Fruit fly (Drosophila melanogaster): ENCODE results near the gene Cpr72Ec.

The Cpr72Ec gene

DNA sequence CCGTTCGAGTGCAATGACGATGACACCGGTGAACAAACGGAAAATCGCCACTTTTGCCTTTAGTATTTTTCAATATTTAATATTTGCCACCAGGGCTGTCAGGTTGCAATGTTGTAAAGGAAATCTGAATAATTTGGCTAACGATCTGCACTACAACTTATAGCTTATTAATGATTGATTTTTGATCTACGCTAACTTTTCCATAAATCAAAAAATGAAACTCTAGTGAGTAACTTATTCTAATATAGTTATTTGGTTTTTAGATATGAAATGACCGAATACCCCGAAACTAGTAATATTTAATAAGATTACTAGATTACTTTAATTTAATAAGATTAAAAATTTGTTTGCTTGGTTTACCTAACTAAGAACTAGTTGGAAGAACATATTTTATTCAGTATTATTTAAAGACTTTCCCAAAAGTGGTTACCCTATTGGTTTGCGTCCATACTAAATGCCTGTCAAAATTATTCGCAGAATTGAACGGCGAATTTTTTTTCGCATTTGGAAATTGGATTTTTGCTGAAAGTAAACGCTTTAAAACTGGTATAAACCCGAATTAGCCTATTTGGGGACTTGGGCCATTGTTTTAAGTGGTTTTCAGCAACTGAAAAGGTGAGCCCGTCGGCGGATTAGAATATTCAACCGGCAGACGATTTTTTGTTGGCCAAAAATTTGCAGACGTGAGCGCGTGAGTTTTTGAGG lies 18.9 kb upstream of the Cpr72Ec start, which contains the start of the genes Agpat3 and RAF2 (continued):
- TF ChIP-seq caup (GFP tag; optimal IDR thresholded peaks at IDR 0.05; ENCODE audit: severe bottlenecking) = no peak
- no peak for TF ChIP-seq jumu (GFP tag; optimal IDR thresholded peaks at IDR 0.05)
- TF ChIP-seq slp2 (GFP tag; optimal IDR thresholded peaks at IDR 0.05) = peak; percentile 10
- TF ChIP-seq CG10366 (GFP tag; IDR thresholded peaks at IDR 0.05) = peak; percentile 45
- peak; percentile 40 for TF ChIP-seq PHDP (tag; optimal IDR thresholded peaks at IDR 0.05)
- peak; percentile 52 for TF ChIP-seq fd96Cb (tag; optimal IDR thresholded peaks at IDR 0.05)
- TF ChIP-seq CG18262 (tag; optimal IDR thresholded peaks at IDR 0.05) = peak; percentile 50
- no peak for TF ChIP-seq ERR (GFP tag; optimal IDR thresholded peaks at IDR 0.05)
- peak; percentile 30; the same call in 1 of the 2 replicates for TF ChIP-seq CG3847 (GFP tag; IDR thresholded peaks at IDR 0.05)
- TF ChIP-seq CG13894 (tag; optimal IDR thresholded peaks at IDR 0.05) = peak; percentile 33
- no peak for TF ChIP-seq luna (GFP tag; optimal IDR thresholded peaks at IDR 0.05)
- no peak for TF ChIP-seq Mes4 (GFP tag; optimal IDR thresholded peaks at IDR 0.05)
- no peak for TF ChIP-seq D (optimal IDR thresholded peaks at IDR 0.05)
- TF ChIP-seq D (GFP tag; optimal IDR thresholded peaks at IDR 0.05) = no peak
- 0 out of 2 replicates have a peak, but pooled peaks have one; percentile 28 for TF ChIP-seq Xrp1 (GFP tag; IDR thresholded peaks at IDR 0.05)
- no peak for TF ChIP-seq prd (optimal IDR thresholded peaks at IDR 0.05)
- peak; percentile 67; the same call in 2 of the 3 replicates for TF ChIP-seq prd (GFP tag; IDR thresholded peaks at IDR 0.05)
- TF ChIP-seq Taf1 (GFP tag; IDR thresholded peaks at IDR 0.05) = no peak
- TF ChIP-seq Fer1 (GFP tag; optimal IDR thresholded peaks at IDR 0.05) = no peak
- no peak for TF ChIP-seq exex (tag; optimal IDR thresholded peaks at IDR 0.05)
- TF ChIP-seq fd64A (GFP tag; optimal IDR thresholded peaks at IDR 0.05) = no peak
- no peak for TF ChIP-seq CG6791 (GFP tag; IDR thresholded peaks at IDR 0.05; ENCODE audit: partially characterized antibody)
- no peak for TF ChIP-seq cad (GFP tag; optimal IDR thresholded peaks at IDR 0.05)
- TF ChIP-seq D19B (GFP tag; optimal IDR thresholded peaks at IDR 0.05) = no peak
- TF ChIP-seq CG9932 (GFP tag; IDR thresholded peaks at IDR 0.05) = peak; percentile 64
- no peak for TF ChIP-seq Vsx1 (GFP tag; optimal IDR thresholded peaks at IDR 0.05)
- peak; percentile 59 for TF ChIP-seq CG2712 (tag; optimal IDR thresholded peaks at IDR 0.05)
- TF ChIP-seq mirr (GFP tag; optimal IDR thresholded peaks at IDR 0.05) = no peak
- TF ChIP-seq gcm (GFP tag; optimal IDR thresholded peaks at IDR 0.05) = no peak
- no peak for TF ChIP-seq CG42726 (GFP tag; IDR thresholded peaks at IDR 0.05; ENCODE audit: partially characterized antibody)
- TF ChIP-seq Doc2 (GFP tag; IDR thresholded peaks at IDR 0.05) = no peak
- no peak for TF ChIP-seq en (GFP tag; optimal IDR thresholded peaks at IDR 0.05)
- no peak for TF ChIP-seq bigmax (GFP tag; optimal IDR thresholded peaks at IDR 0.05)
- no peak for TF ChIP-seq Hr78 (GFP tag; optimal IDR thresholded peaks at IDR 0.05)
- TF ChIP-seq sisA (GFP tag; IDR thresholded peaks at IDR 0.05) = peak; percentile 51; the same call in 1 of the 2 replicates
- TF ChIP-seq CG7786 (GFP tag; optimal IDR thresholded peaks at IDR 0.05) = no peak
- peak; percentile 80 for TF ChIP-seq gfzf (GFP tag; optimal IDR thresholded peaks at IDR 0.05)
- no peak for TF ChIP-seq CG13123 (GFP tag; optimal IDR thresholded peaks at IDR 0.05)
- TF ChIP-seq NC2β (GFP tag; optimal IDR thresholded peaks at IDR 0.05) = no peak
- TF ChIP-seq CG32767 (GFP tag; IDR thresholded peaks at IDR 0.05) = no peak
- TF ChIP-seq CG9215 (GFP tag; IDR thresholded peaks at IDR 0.05) = peak; percentile 62
- TF ChIP-seq sug (tag; optimal IDR thresholded peaks at IDR 0.05) = no peak
- TF ChIP-seq CG6272 (GFP tag; IDR thresholded peaks at IDR 0.05) = no peak
- TF ChIP-seq pros (GFP tag; optimal IDR thresholded peaks at IDR 0.05) = no peak
- TF ChIP-seq CG1832 (GFP tag; optimal IDR thresholded peaks at IDR 0.05) = no peak
- peak; percentile 22 for TF ChIP-seq CG4820 (GFP tag; optimal IDR thresholded peaks at IDR 0.05)
- TF ChIP-seq Myb (GFP tag; optimal IDR thresholded peaks at IDR 0.05) = no peak
- TF ChIP-seq CG9437 (GFP tag; optimal IDR thresholded peaks at IDR 0.05) = peak; percentile 42
- TF ChIP-seq CG15601 (tag; optimal IDR thresholded peaks at IDR 0.05) = peak; percentile 34
- TF ChIP-seq repo (GFP tag; optimal IDR thresholded peaks at IDR 0.05) = no peak
